Fruit fly (Drosophila melanogaster): ENCODE results near the gene TwdlM.

TwdlM gene

DNA sequence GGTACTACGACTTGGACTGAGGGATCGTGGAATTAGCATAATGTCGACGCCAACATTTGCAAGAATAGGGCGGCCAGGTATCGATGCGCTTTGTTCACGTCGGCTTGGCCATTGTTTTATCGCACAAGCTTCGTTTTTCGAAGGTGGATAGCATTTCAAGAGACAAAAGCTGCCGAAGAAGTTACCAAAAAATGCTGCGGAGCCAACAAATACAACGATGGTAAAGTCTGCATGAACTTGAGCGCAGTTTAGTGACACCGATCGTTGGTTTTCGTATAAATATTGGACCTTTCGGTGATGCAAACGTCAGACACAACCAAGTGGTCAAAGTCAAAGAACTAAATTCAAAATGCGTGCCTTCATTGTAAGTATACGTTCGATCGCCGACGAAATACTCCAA lies at the start of gene TwdlM:
TwdlM (plus strand) TSS at position 301 of the 400 bp plus-strand sequence.
- no peak for TF ChIP-seq noc (tag; optimal IDR thresholded peaks at IDR 0.05)

DNA sequence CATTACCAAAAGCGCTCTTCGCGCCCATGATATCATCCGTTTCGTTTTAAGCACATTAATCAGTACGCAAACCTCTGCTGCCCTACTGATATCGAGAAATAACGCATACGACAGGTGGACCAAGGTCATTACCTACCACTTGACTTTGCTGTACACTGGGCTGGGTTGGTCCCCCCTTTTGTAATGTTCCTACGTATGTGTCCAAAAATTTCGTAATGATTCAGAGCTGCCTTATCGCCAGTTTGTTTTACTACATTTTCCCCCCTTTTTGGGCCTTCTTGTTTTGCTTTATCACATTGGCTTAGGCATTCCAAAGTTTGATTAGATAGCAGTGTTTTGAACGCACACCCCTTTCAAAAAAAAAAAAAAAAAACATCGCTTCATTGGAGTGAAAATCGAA lies 48.5 kb upstream of the TwdlM start:
- TF ChIP-seq noc (tag; optimal IDR thresholded peaks at IDR 0.05) = no peak

DNA sequence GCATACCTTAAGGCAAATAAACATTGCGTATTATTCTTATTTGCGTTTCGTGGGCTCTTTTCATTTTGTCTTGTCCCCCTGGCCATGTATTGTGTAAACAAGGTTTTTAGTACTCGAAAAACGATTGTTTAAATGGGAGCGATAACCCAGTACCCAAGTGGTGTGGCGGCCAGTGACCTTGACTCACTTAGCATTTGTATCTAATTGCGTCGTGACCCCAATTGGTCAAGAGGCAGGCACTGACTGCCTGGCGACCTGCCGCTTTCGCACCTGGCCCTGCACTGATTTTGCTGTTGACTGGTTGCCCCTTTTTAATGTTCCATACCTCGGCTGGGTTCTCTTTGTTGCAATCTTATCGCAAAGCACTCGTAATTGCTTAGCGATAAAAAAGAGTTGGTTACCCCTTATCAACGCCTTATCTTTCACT lies 30.7 kb upstream of the TwdlM start:
- no peak for TF ChIP-seq noc (tag; optimal IDR thresholded peaks at IDR 0.05)

DNA sequence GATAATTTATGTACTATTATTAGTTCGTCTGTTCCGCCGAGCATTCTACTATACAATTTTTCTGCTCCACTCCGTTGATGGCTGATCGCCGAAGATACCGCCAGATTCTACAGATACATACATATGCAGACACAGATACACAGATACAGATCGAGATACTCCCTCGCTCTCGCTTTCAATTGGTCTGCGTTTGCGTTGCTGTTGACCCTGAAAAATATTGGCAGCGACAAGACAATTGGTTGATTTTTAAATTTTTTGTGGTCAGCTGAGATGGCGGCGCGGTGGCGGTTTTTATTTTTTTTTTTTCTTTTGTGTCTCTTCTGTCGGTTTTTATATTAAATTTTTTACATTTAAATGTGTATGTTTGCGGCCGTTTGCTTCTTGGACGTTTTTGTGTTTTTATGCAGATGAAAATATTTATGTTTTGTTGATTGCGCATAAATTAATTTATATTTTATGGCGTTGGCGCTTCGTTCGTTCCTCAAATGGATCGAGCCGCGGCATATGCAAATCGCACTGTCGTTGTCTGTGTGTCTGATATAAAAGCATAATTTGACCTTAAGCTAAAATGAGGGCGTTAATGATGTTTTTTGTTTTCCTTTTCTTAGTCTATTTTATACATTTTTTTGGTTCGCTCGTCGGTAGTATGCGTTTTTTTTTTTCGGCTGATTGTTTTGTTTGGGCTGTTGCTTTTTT lies 24.9 kb upstream of the TwdlM start:
- TF ChIP-seq noc (tag; optimal IDR thresholded peaks at IDR 0.05) = no peak

DNA sequence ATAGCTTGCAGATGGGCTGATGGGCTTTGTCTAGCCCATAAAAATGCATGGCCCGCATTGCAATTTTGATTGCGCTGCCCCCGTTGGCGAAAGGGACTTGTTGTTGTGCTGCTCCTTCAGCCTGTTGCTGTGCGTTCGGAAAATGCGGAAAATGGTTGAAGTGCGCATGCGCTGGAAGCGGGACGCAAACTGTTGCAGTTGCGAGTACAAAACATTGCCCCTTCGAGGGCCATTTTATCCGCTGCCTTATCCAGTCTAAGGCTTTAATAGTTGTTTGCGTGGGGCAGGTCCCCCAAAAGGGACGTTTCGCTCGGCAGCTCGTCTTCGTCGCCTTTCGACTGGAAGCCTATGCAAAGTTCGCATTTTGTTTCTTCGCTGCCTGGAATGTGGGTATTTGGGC lies 12.4 kb upstream of the TwdlM start:
- no peak for TF ChIP-seq noc (tag; optimal IDR thresholded peaks at IDR 0.05)

DNA sequence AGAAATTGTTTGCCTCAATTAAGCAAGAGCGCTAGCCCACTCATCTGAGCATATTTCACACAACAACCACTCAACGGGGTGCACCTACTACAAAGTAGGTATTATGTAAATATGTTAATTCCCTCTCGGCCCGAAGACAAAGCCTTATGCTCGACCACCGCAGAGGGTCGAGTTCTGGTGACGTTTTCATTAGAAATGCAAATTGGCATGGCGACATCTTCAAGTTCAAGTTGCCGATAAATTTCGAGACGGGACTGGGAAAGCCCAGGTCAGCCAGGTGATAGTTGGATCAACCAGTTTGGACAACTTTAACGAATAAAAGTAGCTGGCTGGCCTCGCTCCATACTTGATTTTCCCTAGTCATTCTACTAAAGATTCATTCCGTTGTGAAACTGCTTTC lies 3.5 kb upstream of the TwdlM start:
- no peak for TF ChIP-seq noc (tag; optimal IDR thresholded peaks at IDR 0.05)

DNA sequence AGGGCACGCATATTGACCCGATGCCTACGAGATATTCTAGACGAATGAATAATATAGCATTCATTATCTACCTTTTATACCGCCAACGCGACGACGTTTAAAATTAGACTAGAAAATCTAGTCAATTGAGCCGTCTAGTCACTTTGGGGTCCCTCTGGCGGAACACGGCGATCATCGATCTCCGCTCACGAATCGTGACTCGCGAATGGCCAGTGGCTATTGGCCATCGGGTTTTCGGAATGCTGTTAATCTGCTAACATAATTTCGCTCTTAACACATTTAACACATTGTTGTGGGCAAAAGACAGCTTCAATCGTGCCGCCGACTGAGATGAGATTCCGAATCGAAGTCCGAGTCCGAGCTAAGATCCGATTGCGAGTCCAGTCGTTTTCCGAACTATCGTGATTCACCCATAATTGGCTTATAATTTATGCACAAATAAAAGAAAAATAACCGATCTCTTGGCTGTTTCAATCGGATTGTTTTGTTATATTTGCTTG lies 2.4 kb downstream of the TwdlM start, which contains the start of gene TwdlP:
TwdlP (minus strand) TSS at position 51 of the 500 bp plus-strand sequence.
- TF ChIP-seq noc (tag; optimal IDR thresholded peaks at IDR 0.05) = no peak

DNA sequence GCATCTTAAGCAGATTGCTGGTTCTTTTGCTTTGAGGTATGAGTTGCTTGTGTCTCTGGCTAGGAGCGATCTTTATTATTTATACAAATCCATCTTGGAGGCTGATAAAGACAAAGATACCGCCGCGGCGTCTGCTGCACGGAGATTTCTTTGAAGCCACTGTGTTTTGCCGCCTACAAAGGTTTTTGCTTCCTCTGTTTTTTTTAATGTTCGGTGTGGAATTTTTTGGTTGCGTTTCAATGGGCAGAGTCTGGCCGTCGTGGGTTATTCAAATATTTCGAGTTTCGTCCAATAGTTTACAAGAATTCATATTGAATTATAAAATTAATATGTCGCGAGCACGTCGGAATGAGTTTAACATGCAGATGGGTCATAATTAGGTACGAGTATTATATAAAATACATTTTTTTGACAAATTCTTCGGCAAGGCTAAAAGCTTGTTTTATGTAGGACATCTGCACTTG lies 4.6 kb downstream of the TwdlM start, which contains the start of gene TwdlB:
TwdlB (minus strand) TSS at position 51 of the 464 bp plus-strand sequence.
- TF ChIP-seq noc (tag; optimal IDR thresholded peaks at IDR 0.05) = no peak

DNA sequence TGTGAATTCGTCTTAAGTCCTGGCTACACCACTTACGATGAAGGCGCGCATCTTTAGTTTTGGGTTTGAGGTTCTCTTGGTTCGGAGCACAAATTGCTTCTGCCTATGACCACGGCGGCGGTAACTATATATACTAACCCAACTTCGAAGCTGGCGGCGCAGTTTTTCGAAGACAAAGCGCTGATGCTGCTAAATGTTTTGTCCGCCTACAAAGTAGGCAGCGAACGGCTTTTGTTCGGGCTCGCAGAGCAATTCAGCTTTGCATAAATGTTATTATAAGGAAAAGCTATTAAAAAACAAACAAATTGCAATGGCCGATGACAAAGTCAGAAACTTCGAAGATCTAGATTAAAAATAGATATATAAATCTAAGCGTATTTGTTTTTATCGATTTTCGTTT lies 6.6 kb downstream of the TwdlM start, which contains the start of gene TwdlL:
TwdlL (minus strand) TSS at position 101 of the 400 bp plus-strand sequence.
- no peak for TF ChIP-seq noc (tag; optimal IDR thresholded peaks at IDR 0.05)

DNA sequence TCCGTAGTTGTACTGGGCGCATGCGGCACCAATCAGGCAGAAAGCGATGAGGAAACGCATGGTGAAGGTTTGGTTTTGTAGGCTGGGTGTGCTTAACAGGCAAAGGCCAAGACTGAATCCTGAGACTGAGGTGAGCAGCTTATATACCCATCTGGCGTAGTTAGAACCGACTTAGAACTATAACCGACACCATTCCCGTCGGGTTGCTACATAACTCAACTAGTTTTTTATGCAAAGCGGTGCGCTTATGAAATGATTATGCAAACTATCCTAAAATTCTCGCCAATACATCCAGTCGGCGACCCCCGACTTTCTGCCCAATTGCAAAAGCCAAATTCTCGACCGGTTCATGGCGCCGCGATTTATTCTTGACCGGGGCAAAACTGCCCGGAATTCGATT lies 7.7 kb downstream of the TwdlM start, which contains the start of gene TwdlO:
TwdlO (minus strand) TSS at position 101 of the 400 bp plus-strand sequence.
- TF ChIP-seq noc (tag; optimal IDR thresholded peaks at IDR 0.05) = no peak

DNA sequence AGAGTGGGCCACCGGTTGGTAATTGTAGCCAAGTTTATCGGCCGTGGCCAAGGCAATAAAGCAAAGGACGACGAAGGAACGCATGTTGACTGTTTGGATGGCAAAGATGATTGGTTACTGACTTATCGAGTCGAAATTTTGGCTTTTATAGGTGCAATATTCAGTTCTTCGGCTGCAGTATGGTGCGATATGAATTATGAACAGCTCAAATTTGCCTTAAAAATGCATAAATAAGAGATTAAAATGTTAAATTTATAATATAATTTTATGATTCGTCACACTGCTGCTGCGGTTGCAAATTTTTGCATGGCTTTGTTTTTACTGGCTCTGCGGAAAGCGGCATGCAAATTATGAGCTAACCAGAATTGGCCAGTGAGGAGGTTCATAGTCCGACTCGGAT lies 9.7 kb downstream of the TwdlM start, which contains the start of gene TwdlK:
TwdlK (minus strand) TSS at position 101 of the 400 bp plus-strand sequence.
- TF ChIP-seq noc (tag; optimal IDR thresholded peaks at IDR 0.05) = no peak

DNA sequence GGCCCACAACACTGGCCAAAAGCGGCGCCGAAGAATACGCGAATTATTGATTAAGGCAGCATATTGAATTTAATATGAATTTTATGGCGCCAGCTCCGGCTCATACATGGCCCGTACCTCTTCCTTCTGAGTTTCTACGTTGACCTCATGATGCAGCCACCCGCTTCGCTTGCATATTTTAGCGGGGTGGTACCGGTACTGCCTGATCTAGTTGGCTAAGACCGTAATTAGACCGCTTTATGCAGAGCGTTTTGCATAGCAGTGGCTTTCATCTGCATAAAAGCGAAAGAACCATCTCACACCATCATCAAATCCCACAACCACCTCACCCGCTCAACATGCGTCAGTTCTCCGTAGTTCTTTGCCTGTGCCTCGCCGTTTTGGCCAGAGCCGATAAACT lies 10.7 kb downstream of the TwdlM start, which contains the start of gene TwdlJ:
TwdlJ (plus strand) TSS at position 301 of the 400 bp plus-strand sequence.
- TF ChIP-seq noc (tag; optimal IDR thresholded peaks at IDR 0.05) = no peak

DNA sequence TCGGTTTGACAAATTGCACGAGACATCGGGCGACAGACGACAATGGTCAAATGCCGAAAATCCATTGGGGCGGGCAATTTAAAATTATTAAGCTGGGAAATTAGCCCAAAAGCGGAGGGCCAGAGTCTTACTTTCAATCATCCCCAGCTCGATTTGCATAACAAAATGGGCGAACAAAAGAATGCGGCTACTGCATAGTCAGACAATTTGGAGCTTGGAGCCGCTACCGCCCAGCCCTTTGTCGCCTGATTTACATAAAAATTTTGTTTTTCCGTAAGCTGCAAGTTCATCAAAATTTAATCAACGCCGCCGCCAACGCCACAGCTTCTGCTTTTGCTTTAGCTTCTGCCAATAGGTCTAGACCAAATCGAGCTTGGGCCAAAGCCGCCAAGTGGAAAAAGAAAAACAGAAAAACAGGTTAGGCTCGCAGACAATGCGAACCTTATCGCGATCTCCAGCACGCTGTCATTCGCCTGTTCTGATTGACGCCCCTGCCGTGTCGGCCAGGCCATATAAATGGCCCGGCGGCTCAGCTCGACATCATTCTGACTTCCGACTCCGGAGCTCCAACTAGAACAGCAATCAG lies 12.5 kb downstream of the TwdlM start, which contains the start of gene TwdlN:
TwdlN (plus strand) TSS at position 536 of the 586 bp plus-strand sequence.
- no peak for TF ChIP-seq noc (tag; optimal IDR thresholded peaks at IDR 0.05)

DNA sequence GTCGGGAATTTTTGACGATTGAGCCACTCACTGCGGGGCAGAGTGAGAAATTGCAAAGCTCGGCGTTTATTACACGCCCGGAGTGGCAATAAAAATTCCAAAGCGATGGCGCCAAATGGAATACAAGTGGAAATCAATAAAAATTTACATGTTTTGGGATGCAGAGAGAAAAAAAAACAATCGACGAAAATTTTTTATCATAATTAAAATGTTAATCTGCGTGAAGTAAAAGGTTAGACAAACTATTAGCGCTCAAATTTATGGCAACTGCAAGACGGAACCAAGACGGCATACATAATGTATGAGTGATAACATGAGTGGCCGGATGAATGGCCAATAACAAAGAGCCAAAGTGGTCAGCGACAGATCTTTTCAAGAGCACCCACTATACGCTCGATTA lies 14.1 kb downstream of the TwdlM start:
- TF ChIP-seq noc (tag; optimal IDR thresholded peaks at IDR 0.05) = no peak

DNA sequence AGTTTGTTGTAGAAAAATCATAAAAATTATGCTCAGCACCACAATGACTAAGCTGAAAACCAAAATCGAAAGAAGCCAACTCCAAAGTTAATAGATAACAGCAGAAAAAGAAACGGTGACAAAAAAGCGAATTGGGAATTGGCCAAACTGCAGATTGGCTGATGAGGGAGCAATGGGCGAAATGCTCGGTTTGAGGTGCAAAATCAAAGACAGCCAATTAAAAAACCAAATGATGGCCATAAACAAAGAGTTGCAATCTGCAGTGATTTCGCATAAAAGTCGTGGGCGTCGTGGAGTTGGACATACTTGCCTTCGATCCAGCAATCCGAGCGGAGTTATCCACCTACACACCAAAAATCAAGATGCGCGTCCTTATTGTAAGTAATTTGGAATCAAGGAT lies 14.5 kb downstream of the TwdlM start, which contains the start of gene TwdlH:
TwdlH (plus strand) TSS at position 301 of the 400 bp plus-strand sequence.
- TF ChIP-seq noc (tag; optimal IDR thresholded peaks at IDR 0.05) = no peak

DNA sequence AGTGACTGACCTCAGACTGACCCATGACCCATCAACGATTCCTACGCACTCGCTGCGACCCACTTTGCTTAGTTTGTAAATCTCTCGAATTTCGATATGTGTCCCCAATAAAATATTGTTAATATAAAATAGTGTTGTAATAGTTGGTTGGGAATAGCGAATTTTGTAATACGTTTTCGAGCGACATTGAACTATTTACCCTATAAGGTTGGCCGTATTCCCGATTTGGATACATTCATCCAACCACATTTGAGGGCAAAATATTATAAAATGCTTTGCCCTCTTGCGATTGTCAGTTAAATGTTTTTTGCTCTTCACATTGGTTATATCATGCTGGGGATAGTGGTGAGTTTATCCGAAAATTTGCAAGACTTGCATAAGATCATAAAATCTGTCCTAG lies 15.7 kb downstream of the TwdlM start, which contains the start of gene TwdlR:
TwdlR (plus strand) TSS at position 301 of the 400 bp plus-strand sequence.
- TF ChIP-seq noc (tag; optimal IDR thresholded peaks at IDR 0.05) = no peak
